Fruit fly (Drosophila melanogaster): ENCODE results near the gene ATPsynGL.

The ATPsynGL gene

DNA sequence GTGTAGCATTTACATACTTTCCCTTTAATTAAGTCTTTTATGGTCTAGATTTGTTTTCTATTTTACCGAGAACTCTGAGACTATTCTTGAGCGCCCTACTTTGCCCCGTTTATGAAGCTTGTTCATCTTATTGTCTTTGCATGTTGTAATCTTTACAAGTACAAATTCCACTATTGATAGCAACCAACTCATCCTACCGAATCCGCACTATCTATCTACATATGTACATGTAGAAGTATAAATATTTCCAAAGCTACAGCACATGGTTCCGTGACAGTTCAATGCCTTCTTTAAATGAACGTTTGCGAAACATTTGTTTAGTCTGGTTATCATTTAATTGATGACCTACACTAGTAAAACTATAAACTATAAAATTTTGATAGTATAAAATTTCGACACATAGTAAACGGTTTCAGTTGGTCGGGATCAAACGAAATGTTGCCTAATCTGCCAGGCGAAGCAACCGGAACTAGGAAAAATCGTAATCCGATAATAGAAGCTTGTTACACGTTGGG is 41.9 kb downstream of the ATPsynGL start:
- TF ChIP-seq Eip74EF (GFP tag; optimal IDR thresholded peaks at IDR 0.05) (peak in 1 of 2 experiments; percentile 54), CG2889 (GFP tag; IDR thresholded peaks at IDR 0.05) (no peak), Rx (GFP tag; IDR thresholded peaks at IDR 0.05) (no peak), CG13296 (GFP tag; optimal IDR thresholded peaks at IDR 0.05) (peak; percentile 27), exex (tag; optimal IDR thresholded peaks at IDR 0.05) (peak; percentile 31), HHEX (GFP tag; optimal IDR thresholded peaks at IDR 0.05) (no peak), sug (tag; optimal IDR thresholded peaks at IDR 0.05) (peak; percentile 66), kah (GFP tag; optimal IDR thresholded peaks at IDR 0.05) (peak; percentile 9), Pdp1 (GFP tag; optimal IDR thresholded peaks at IDR 0.05) (peak in 1 of 2 experiments; percentile 62), mirr (GFP tag; optimal IDR thresholded peaks at IDR 0.05) (peak; percentile 82), CG34376 (GFP tag; optimal IDR thresholded peaks at IDR 0.05) (peak; percentile 84), nom (GFP tag; optimal IDR thresholded peaks at IDR 0.05) (peak; percentile 55), CG3065 (GFP tag; optimal IDR thresholded peaks at IDR 0.05) (no peak), fd64A (GFP tag; optimal IDR thresholded peaks at IDR 0.05) (peak; percentile 16), CG5180 (GFP tag; optimal IDR thresholded peaks at IDR 0.05) (peak; percentile 6), nau (GFP tag; optimal IDR thresholded peaks at IDR 0.05) (peak; percentile 26), Med (GFP tag) (peak; percentile 7)

dm6 chr2L:7790081-7790447 is 43.0 kb downstream of the ATPsynGL start:
- TF ChIP-seq CG7987 (GFP tag; optimal IDR thresholded peaks at IDR 0.05) = no peak
- no peak for TF ChIP-seq CG34224 (GFP tag; IDR thresholded peaks at IDR 0.05; ENCODE audit: partially characterized antibody)
- no peak for TF ChIP-seq grau (tag; optimal IDR thresholded peaks at IDR 0.05)
- TF ChIP-seq Opbp (GFP tag; IDR thresholded peaks at IDR 0.05; ENCODE audit: partially characterized antibody) = 0 out of 3 replicates have a peak, but pooled peaks have one; percentile 37
- no peak for TF ChIP-seq knrl (GFP tag; IDR thresholded peaks at IDR 0.05; ENCODE audit: partially characterized antibody)
- TF ChIP-seq tll (GFP tag; optimal IDR thresholded peaks at IDR 0.05) = no peak
- no peak for TF ChIP-seq CG16815 (GFP tag; optimal IDR thresholded peaks at IDR 0.05)
- TF ChIP-seq CG12744 (GFP tag; optimal IDR thresholded peaks at IDR 0.05) = no peak
- no peak for TF ChIP-seq CG8290 (GFP tag; optimal IDR thresholded peaks at IDR 0.05)
- no peak for TF ChIP-seq CG8290 (tag; optimal IDR thresholded peaks at IDR 0.05)
- no peak for TF ChIP-seq cato (GFP tag; optimal IDR thresholded peaks at IDR 0.05; ENCODE audit: borderline replicate concordance)
- TF ChIP-seq CG5953 (GFP tag; IDR thresholded peaks at IDR 0.05) = no peak
- no peak for TF ChIP-seq CG13287 (GFP tag; IDR thresholded peaks at IDR 0.05; ENCODE audit: partially characterized antibody)
- TF ChIP-seq Atf6 (GFP tag; IDR thresholded peaks at IDR 0.05) = no peak
- peak in 1 of 2 experiments; percentile 74 for TF ChIP-seq Hr78 (GFP tag; optimal IDR thresholded peaks at IDR 0.05)
- TF ChIP-seq sisA (GFP tag; IDR thresholded peaks at IDR 0.05) = no peak
- no peak for TF ChIP-seq CG8765 (GFP tag; IDR thresholded peaks at IDR 0.05)
- TF ChIP-seq sd (tag; optimal IDR thresholded peaks at IDR 0.05) = peak; percentile 19
- TF ChIP-seq CG2712 (tag; optimal IDR thresholded peaks at IDR 0.05) = no peak
- TF ChIP-seq CG4328 (GFP tag; optimal IDR thresholded peaks at IDR 0.05) = no peak
- no peak for TF ChIP-seq nmo (GFP tag; optimal IDR thresholded peaks at IDR 0.05)
- no peak for TF ChIP-seq Bdp1 (GFP tag; optimal IDR thresholded peaks at IDR 0.05)
- no peak for TF ChIP-seq aop (GFP tag; IDR thresholded peaks at IDR 0.05)
- no peak for TF ChIP-seq grn (GFP tag; optimal IDR thresholded peaks at IDR 0.05)
- no peak for TF ChIP-seq CG14014 (GFP tag; IDR thresholded peaks at IDR 0.05)
- no peak for TF ChIP-seq ttk (GFP tag; IDR thresholded peaks at IDR 0.05)
- peak in 1 of 2 experiments; percentile 87 for TF ChIP-seq Pdp1 (GFP tag; optimal IDR thresholded peaks at IDR 0.05)
- no peak for TF ChIP-seq CG2129 (GFP tag; IDR thresholded peaks at IDR 0.05; ENCODE audit: partially characterized antibody)
- TF ChIP-seq CG1603 (tag; optimal IDR thresholded peaks at IDR 0.05) = no peak
- TF ChIP-seq Hey (tag; optimal IDR thresholded peaks at IDR 0.05) = no peak
- TF ChIP-seq Ravus (GFP tag; IDR thresholded peaks at IDR 0.05) = no peak
- no peak for TF ChIP-seq zf30C (GFP tag; optimal IDR thresholded peaks at IDR 0.05)
- no peak for TF ChIP-seq CG11723 (GFP tag; optimal IDR thresholded peaks at IDR 0.05)

Data from whole organism, embryonic.